Worm (Caenorhabditis elegans) whole organism, L1 larva: ENCODE data around the gene tmc-1.

ENCODE experiments used
- aly-2 ChIP-seq: fragments of 150-350 bp; optimal IDR thresholded peaks from 2 replicates; lab custom pipeline; 2014; ENCODE audit warnings: missing biosample characterization, missing genetic modification characterization
- elt-3 ChIP-seq, 6 experiments: fragments of 150-350 bp in 1 of 6; sonication (generic microtip); optimal IDR thresholded peaks; 2 replicates each; lab custom pipeline; 2017 to 2018; ENCODE audit warnings: missing biosample characterization in 6 of 6, missing genetic modification characterization in 6 of 6, inconsistent platforms in 1 of 6
- fos-1 ChIP-seq: fragments of 150-350 bp; optimal IDR thresholded peaks from 2 replicates; lab custom pipeline; 2014; ENCODE audit warnings: missing biosample characterization, missing genetic modification characterization
- lsy-2 ChIP-seq, 2 experiments: fragments of 150-350 bp; optimal IDR thresholded peaks; 2 replicates each; lab custom pipeline; 2014; ENCODE audit warnings: missing biosample characterization in 2 of 2, missing genetic modification characterization in 2 of 2
- mep-1 ChIP-seq: fragments of 150-350 bp; optimal IDR thresholded peaks from 2 replicates; lab custom pipeline; 2014; ENCODE audit warnings: missing biosample characterization, missing genetic modification characterization
- nhr-237 ChIP-seq: fragments of 150-350 bp; optimal IDR thresholded peaks from 2 replicates; lab custom pipeline; 2014; ENCODE audit warnings: missing biosample characterization, missing genetic modification characterization
- nhr-76 ChIP-seq: sonication (generic microtip); optimal IDR thresholded peaks from 2 replicates; lab custom pipeline; 2017; ENCODE audit warnings: missing biosample characterization, missing genetic modification characterization
- snpc-4 ChIP-seq: fragments of 150-350 bp; optimal IDR thresholded peaks from 2 replicates; lab custom pipeline; 2014; ENCODE audit warnings: missing biosample characterization, missing genetic modification characterization
- sptf-1 ChIP-seq: fragments of 150-350 bp; optimal IDR thresholded peaks from 2 replicates; lab custom pipeline; 2014; ENCODE audit warnings: missing biosample characterization, missing genetic modification characterization

DNA sequence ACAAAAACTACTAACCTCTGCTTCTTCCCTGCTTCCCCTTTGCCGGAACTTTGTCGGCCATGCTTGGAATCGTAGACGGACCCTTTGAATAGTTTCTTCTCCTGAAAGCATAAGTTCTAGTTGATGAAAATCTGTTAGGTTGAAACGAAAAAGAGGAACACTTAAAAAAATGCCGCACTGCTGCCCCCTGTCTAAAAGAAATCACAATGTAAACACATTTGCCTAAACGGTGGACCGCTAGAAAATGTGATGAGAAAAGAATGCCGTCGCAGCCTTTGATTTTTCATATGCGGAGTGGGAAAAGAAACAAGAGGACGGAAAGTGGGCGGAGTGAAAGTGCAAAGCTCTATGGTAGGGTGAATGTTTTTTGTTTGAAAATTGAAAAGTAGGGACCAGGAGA, 44.0 kb downstream of the tmc-1 start, which contains the start of gene T13G4.7:
- TF ChIP-seq sptf-1 (tag; lab: Kevin White, UChicago) = no peak
- TF ChIP-seq nhr-76 (tag; lab: Kevin White, UChicago) = no peak
- TF ChIP-seq fos-1 (tag; lab: Kevin White, UChicago) = no peak
- TF ChIP-seq nhr-237 (tag; lab: Kevin White, UChicago) = no peak
- TF ChIP-seq elt-3 (tag; optimal IDR thresholded peaks at IDR 0.05; lab: Kevin White, UChicago) = no peak
- TF ChIP-seq mep-1 = no peak
- no peak for TF ChIP-seq snpc-4 (tag; lab: Kevin White, UChicago)
- TF ChIP-seq aly-2 = no peak
- TF ChIP-seq lsy-2 (tag; optimal IDR thresholded peaks at IDR 0.05; lab: Kevin White, UChicago) = no peak
